Worm (Caenorhabditis elegans): ENCODE results near the gene cnc-1.

ce11 chrV:1456614-1457013, 12.5 kb upstream of the cnc-1 start:
- TF ChIP-seq unc-39 (tag; optimal IDR thresholded peaks at IDR 0.05) (no peak), M03D4.4 (tag; optimal IDR thresholded peaks at IDR 0.05) (no peak), hlh-1 (tag; optimal IDR thresholded peaks at IDR 0.05) (no peak), ztf-11 (tag; optimal IDR thresholded peaks at IDR 0.05) (no peak), mls-2 (tag; optimal IDR thresholded peaks at IDR 0.05) (no peak), ceh-39 (tag; optimal IDR thresholded peaks at IDR 0.05) (no peak), pha-4 (tag; optimal IDR thresholded peaks at IDR 0.05) (no peak), lsy-2 (tag; optimal IDR thresholded peaks at IDR 0.05) (no peak), unc-62 (GFP tag; optimal IDR thresholded peaks at IDR 0.05) (no peak), nhr-12 (tag; optimal IDR thresholded peaks at IDR 0.05) (no peak), nhr-237 (tag; optimal IDR thresholded peaks at IDR 0.05) (no peak), nhr-76 (tag; optimal IDR thresholded peaks at IDR 0.05) (no peak), nhr-28 (tag; optimal IDR thresholded peaks at IDR 0.05) (no peak), snpc-4 (tag; optimal IDR thresholded peaks at IDR 0.05) (no peak)
